Worm (Caenorhabditis elegans) whole organism, L1 larva: ENCODE data around the gene drr-1.

ENCODE experiments used
- F16B12.6 ChIP-seq: fragments of 150-350 bp; optimal IDR thresholded peaks from 2 replicates; lab custom pipeline; 2014; ENCODE audit warnings: missing biosample characterization, missing genetic modification characterization
- Y116A8C.19 ChIP-seq: sonication (generic microtip); optimal IDR thresholded peaks from 2 replicates; lab custom pipeline; 2016; ENCODE audit warnings: missing compliant biosample characterization, missing genetic modification characterization, borderline replicate concordance
- aha-1 ChIP-seq: fragments of 150-350 bp; optimal IDR thresholded peaks from 2 replicates; lab custom pipeline; 2014; ENCODE audit warnings: missing biosample characterization, missing genetic modification characterization
- alr-1 ChIP-seq: fragments of 200-800 bp; sonication (Bioruptor generic); optimal IDR thresholded peaks from 2 replicates; lab custom pipeline; 2018; ENCODE audit warnings: borderline replicate concordance, mild to moderate bottlenecking, missing genetic modification characterization, missing compliant biosample characterization
- ceh-63 ChIP-seq: fragments of 200-800 bp; sonication (Bioruptor generic); optimal IDR thresholded peaks from 2 replicates; lab custom pipeline; 2018; ENCODE audit warnings: mild to moderate bottlenecking, missing genetic modification characterization, missing compliant biosample characterization
- ceh-8 ChIP-seq: fragments of 200-800 bp; sonication (Bioruptor generic); optimal IDR thresholded peaks from 2 replicates; lab custom pipeline; 2018; ENCODE audit warnings: mild to moderate bottlenecking, missing genetic modification characterization, moderate library complexity, missing compliant biosample characterization
- ceh-82 ChIP-seq, 3 experiments: fragments of 150-350 bp in 1 of 3; sonication (generic microtip) in 2 of 3; optimal IDR thresholded peaks; 2 replicates each; lab custom pipeline; 2014 to 2017; ENCODE audit warnings: missing biosample characterization in 3 of 3, missing genetic modification characterization in 3 of 3
- efl-1 ChIP-seq, 4 experiments: fragments of 150-350 bp; optimal IDR thresholded peaks in 3 of 4; peaks in 1 of 4; 1 replicate in 1 of 4; 2 replicates in 3 of 4; lab custom pipeline; 2014; ENCODE audit warnings: missing biosample characterization in 2 of 4, missing genetic modification characterization in 2 of 4, missing genetic modification reagents in 2 of 4
- elt-2 ChIP-seq: sonication (generic microtip); optimal IDR thresholded peaks from 2 replicates; lab custom pipeline; 2016; ENCODE audit warnings: missing genetic modification characterization, mild to moderate bottlenecking, inconsistent platforms, missing compliant biosample characterization, missing genetic modification reagents
- ets-5 ChIP-seq: fragments of 200-800 bp; sonication (Bioruptor generic); IDR thresholded peaks from 2 replicates; pipeline ENCODE4 v1.3.6; 2022; ENCODE audit warnings: missing genetic modification characterization, missing compliant biosample characterization
- fkh-10 ChIP-seq: sonication (generic microtip); optimal IDR thresholded peaks from 2 replicates; lab custom pipeline; 2017; ENCODE audit warnings: missing biosample characterization, missing genetic modification reagents, missing genetic modification characterization
- fkh-8 ChIP-seq: sonication (generic microtip); optimal IDR thresholded peaks from 2 replicates; lab custom pipeline; 2016; ENCODE audit warnings: mild to moderate bottlenecking, missing genetic modification characterization, missing compliant biosample characterization
- fos-1 ChIP-seq: fragments of 150-350 bp; optimal IDR thresholded peaks from 2 replicates; lab custom pipeline; 2014; ENCODE audit warnings: missing biosample characterization, missing genetic modification characterization
- hlh-4 ChIP-seq: sonication (generic microtip); optimal IDR thresholded peaks from 2 replicates; lab custom pipeline; 2016; ENCODE audit warnings: mild to moderate bottlenecking, missing genetic modification characterization, missing compliant biosample characterization
- isw-1 ChIP-seq: fragments of 200-800 bp; sonication (Bioruptor generic); IDR thresholded peaks from 2 replicates; pipeline ENCODE4 v1.3.6; 2022; ENCODE audit warnings: missing genetic modification characterization, missing compliant biosample characterization
- jun-1 ChIP-seq: fragments of 150-350 bp; optimal IDR thresholded peaks from 2 replicates; lab custom pipeline; 2014; ENCODE audit warnings: missing biosample characterization, missing genetic modification reagents, missing genetic modification characterization
- lin-13 ChIP-seq: fragments of 150-350 bp; optimal IDR thresholded peaks from 2 replicates; lab custom pipeline; 2014; ENCODE audit warnings: missing biosample characterization, missing genetic modification reagents, missing genetic modification characterization
- lin-14 ChIP-seq: fragments of 200-800 bp; sonication (Bioruptor generic); optimal IDR thresholded peaks from 2 replicates; lab custom pipeline; 2018; ENCODE audit warnings: mild to moderate bottlenecking, missing genetic modification characterization, moderate library complexity, missing compliant biosample characterization
- lin-39 ChIP-seq: fragments of 150-350 bp; optimal IDR thresholded peaks from 2 replicates; lab custom pipeline; 2014; ENCODE audit warnings: missing biosample characterization, missing genetic modification reagents, missing genetic modification characterization
- mef-2 ChIP-seq: fragments of 150-350 bp; optimal IDR thresholded peaks from 2 replicates; lab custom pipeline; 2014; ENCODE audit warnings: missing biosample characterization, missing genetic modification characterization
- mep-1 ChIP-seq: fragments of 150-350 bp; optimal IDR thresholded peaks from 2 replicates; lab custom pipeline; 2014; ENCODE audit warnings: missing biosample characterization, missing genetic modification characterization
- nhr-12 ChIP-seq: sonication (generic microtip); optimal IDR thresholded peaks from 2 replicates; lab custom pipeline; 2017; ENCODE audit warnings: missing biosample characterization, missing genetic modification characterization
- nhr-20 ChIP-seq: sonication (generic microtip); optimal IDR thresholded peaks from 2 replicates; lab custom pipeline; 2016; ENCODE audit warnings: mild to moderate bottlenecking, missing genetic modification characterization, missing compliant biosample characterization
- nhr-47 ChIP-seq: sonication (generic microtip); optimal IDR thresholded peaks from 2 replicates; lab custom pipeline; 2016; ENCODE audit warnings: mild to moderate bottlenecking, missing genetic modification characterization, moderate library complexity, missing compliant biosample characterization
- nhr-84 ChIP-seq: sonication (generic microtip); optimal IDR thresholded peaks from 2 replicates; lab custom pipeline; 2017; ENCODE audit warnings: missing biosample characterization, missing genetic modification characterization
- nhr-90 ChIP-seq: sonication (generic microtip); optimal IDR thresholded peaks from 2 replicates; lab custom pipeline; 2016; ENCODE audit warnings: mild to moderate bottlenecking, missing genetic modification characterization, missing compliant biosample characterization; ENCODE audit not compliant: poor library complexity
- pag-3 ChIP-seq: sonication (generic microtip); optimal IDR thresholded peaks from 2 replicates; lab custom pipeline; 2017; ENCODE audit warnings: missing genetic modification characterization, mild to moderate bottlenecking, missing compliant biosample characterization, antibody characterized with exemption, borderline replicate concordance; ENCODE audit not compliant: insufficient read depth
- rnt-1 ChIP-seq: sonication (generic microtip); optimal IDR thresholded peaks from 2 replicates; lab custom pipeline; 2016; ENCODE audit warnings: mild to moderate bottlenecking, missing genetic modification characterization, moderate library complexity, missing compliant biosample characterization
- skn-1 ChIP-seq: fragments of 150-350 bp; optimal IDR thresholded peaks from 2 replicates; lab custom pipeline; 2014; ENCODE audit warnings: missing biosample characterization, missing genetic modification characterization
- snpc-4 ChIP-seq: fragments of 150-350 bp; optimal IDR thresholded peaks from 2 replicates; lab custom pipeline; 2014; ENCODE audit warnings: missing biosample characterization, missing genetic modification characterization
- sptf-1 ChIP-seq: fragments of 150-350 bp; optimal IDR thresholded peaks from 2 replicates; lab custom pipeline; 2014; ENCODE audit warnings: missing biosample characterization, missing genetic modification characterization
- swsn-7 ChIP-seq: sonication (generic microtip); optimal IDR thresholded peaks from 2 replicates; lab custom pipeline; 2016; ENCODE audit warnings: missing genetic modification characterization, missing compliant biosample characterization
- tlp-1 ChIP-seq: fragments of 150-350 bp; optimal IDR thresholded peaks from 2 replicates; lab custom pipeline; 2014; ENCODE audit warnings: missing biosample characterization, missing genetic modification characterization
- unc-62 ChIP-seq: fragments of 150-350 bp; optimal IDR thresholded peaks from 2 replicates; lab custom pipeline; 2014; ENCODE audit warnings: missing biosample characterization, missing genetic modification reagents, missing genetic modification characterization
- unc-98 ChIP-seq: fragments of 200-800 bp; sonication (Bioruptor generic); IDR thresholded peaks from 2 replicates; pipeline ENCODE4 v1.3.6; 2022; ENCODE audit warnings: missing genetic modification characterization, missing compliant biosample characterization
- zag-1 ChIP-seq: fragments of 150-350 bp; optimal IDR thresholded peaks from 2 replicates; lab custom pipeline; 2014; ENCODE audit warnings: missing biosample characterization, missing genetic modification characterization

drr-1 gene

ce11 chrII:13515813-13516212 is 20.1 kb upstream of the drr-1 start:
- no peak for TF ChIP-seq fos-1 (tag; lab: Kevin White, UChicago)
- TF ChIP-seq ceh-63 (GFP tag; lab: Kevin White, UChicago): no peak
- no peak for TF ChIP-seq nhr-47 (tag; lab: Kevin White, UChicago)
- no peak for TF ChIP-seq pag-3
- TF ChIP-seq jun-1 (tag; lab: Kevin White, UChicago): no peak
- TF ChIP-seq lin-13 (GFP tag; lab: Kevin White, UChicago): no peak
- TF ChIP-seq mef-2 (tag; lab: Kevin White, UChicago): no peak
- TF ChIP-seq ceh-8 (GFP tag; lab: Kevin White, UChicago): no peak
- TF ChIP-seq lin-14 (GFP tag; lab: Kevin White, UChicago): no peak
- TF ChIP-seq ceh-82 (tag; optimal IDR thresholded peaks at IDR 0.05; lab: Kevin White, UChicago): no peak
- no peak for TF ChIP-seq nhr-12 (tag; lab: Kevin White, UChicago)
- no peak for TF ChIP-seq nhr-20 (tag; lab: Kevin White, UChicago)
- no peak for TF ChIP-seq F16B12.6 (tag; lab: Kevin White, UChicago)
- no peak for TF ChIP-seq aha-1 (tag; lab: Kevin White, UChicago)

DNA sequence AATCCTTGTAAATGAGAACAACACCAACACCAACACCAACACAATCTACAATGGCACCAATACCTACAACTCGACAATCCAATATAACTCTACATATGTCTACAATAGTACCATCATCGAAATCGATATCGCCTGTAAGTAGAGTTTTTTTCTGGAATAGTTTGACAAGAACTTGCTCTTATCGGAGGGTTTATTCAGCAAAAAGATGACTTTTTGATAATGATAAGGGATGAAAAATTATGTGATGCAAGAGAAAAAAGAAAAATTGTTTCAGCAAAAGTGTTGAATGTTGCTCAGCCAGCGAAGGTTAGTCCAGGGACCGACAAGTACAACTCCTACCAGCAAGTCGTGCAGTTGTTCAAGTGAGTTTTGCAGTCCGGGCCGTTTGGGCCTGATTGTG is 12.9 kb upstream of the drr-1 start:
- TF ChIP-seq elt-2 (tag; lab: Kevin White, UChicago): peak; percentile 25
- TF ChIP-seq snpc-4 (tag; lab: Kevin White, UChicago): no peak

ce11 chrII:13507535-13507934 is 11.8 kb upstream of the drr-1 start, which contains the start of gene nep-17:
nep-17 (plus strand) TSS chrII:13507819.
- TF ChIP-seq lin-39 (tag; lab: Kevin White, UChicago) (no peak), elt-2 (tag; lab: Kevin White, UChicago) (peak; percentile 64)

- TF ChIP-seq unc-98 (no peak), rnt-1 (tag; lab: Kevin White, UChicago) (no peak), aha-1 (tag; lab: Kevin White, UChicago) (no peak), hlh-4 (tag; lab: Kevin White, UChicago) (no peak), nhr-90 (tag; lab: Kevin White, UChicago) (no peak), alr-1 (tag; lab: Kevin White, UChicago) (no peak), sptf-1 (no peak), efl-1 (optimal IDR thresholded peaks at IDR 0.05; lab: Kevin White, UChicago) (no peak), efl-1 (GFP tag; optimal IDR thresholded peaks at IDR 0.05 in 1 of 2; lab: Kevin White, UChicago) (peak in 1 of 2 experiments; percentile 41), elt-2 (tag; lab: Kevin White, UChicago) (peak; percentile 25), fkh-8 (tag; lab: Kevin White, UChicago) (no peak), tlp-1 (tag; lab: Kevin White, UChicago) (no peak)
Observed at ce11 chrII:13505977-13506568, 10.4 kb upstream of the drr-1 start.

DNA sequence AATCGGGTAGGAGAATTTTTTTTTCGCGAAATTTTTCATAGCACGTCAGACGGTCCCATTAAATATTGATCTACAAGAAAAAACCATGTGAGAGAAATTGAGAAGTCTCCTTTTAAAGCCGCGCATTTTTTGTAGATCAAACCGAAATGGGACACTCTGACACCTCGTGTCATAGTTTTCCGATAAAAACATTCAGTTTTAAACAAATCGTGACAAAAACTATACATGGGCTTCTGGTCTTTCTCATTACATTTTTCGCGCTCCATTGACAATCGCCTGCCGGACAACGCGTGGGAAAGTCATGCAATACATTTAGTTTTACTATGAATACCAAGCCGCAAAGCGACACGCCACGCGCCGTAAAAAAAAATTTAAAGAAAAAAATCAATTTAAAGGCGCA is 9.7 kb upstream of the drr-1 start:
- no peak for TF ChIP-seq zag-1 (tag; lab: Kevin White, UChicago)
- TF ChIP-seq isw-1 (GFP tag; lab: Robert Waterston, UW): no peak
- TF ChIP-seq ceh-82 (tag; optimal IDR thresholded peaks at IDR 0.05; lab: Kevin White, UChicago): no peak
- no peak for TF ChIP-seq nhr-84
- TF ChIP-seq ceh-63 (GFP tag; lab: Kevin White, UChicago): no peak
- TF ChIP-seq unc-62 (GFP tag; lab: Kevin White, UChicago): no peak
- no peak for TF ChIP-seq mep-1 (tag; lab: Kevin White, UChicago)
- TF ChIP-seq swsn-7: no peak
- no peak for TF ChIP-seq unc-98
- TF ChIP-seq ets-5: no peak
- TF ChIP-seq ceh-8 (GFP tag; lab: Kevin White, UChicago): no peak
- TF ChIP-seq fkh-10 (GFP tag; lab: Kevin White, UChicago): no peak
- no peak for TF ChIP-seq Y116A8C.19
- TF ChIP-seq skn-1 (tag; lab: Kevin White, UChicago): no peak
